Worm (Caenorhabditis elegans) whole organism, L4/young adult: ENCODE data around the gene frpr-1.

Experiments used
- W03F9.2 ChIP-seq: fragments of 150-350 bp; optimal IDR thresholded peaks from 2 replicates; lab custom pipeline; 2014; ENCODE audit warnings: missing biosample characterization, missing genetic modification characterization
- him-1 ChIP-seq: sonication (generic microtip); optimal IDR thresholded peaks from 2 replicates; lab custom pipeline; 2016; ENCODE audit warnings: missing genotype, missing genetic modification reagents, missing genetic modification characterization, missing compliant biosample characterization

- TF ChIP-seq W03F9.2 (tag; lab: Kevin White, UChicago): no peak
- TF ChIP-seq him-1 (tag; lab: Kevin White, UChicago): no peak
These were observed 33.4 kb upstream of the frpr-1 start, which contains the start of gene F22F1.3 for ce11 chrX:8162793-8163192.
